Fruit fly (Drosophila melanogaster) whole organism, embryonic: Measurements from ENCODE around the gene CG7156.

Experiments
- Antp ChIP-seq: fragments of 200-800 bp; sonication (Bioruptor generic); optimal IDR thresholded peaks from 3 replicates; lab custom pipeline; 2016; ENCODE audit warnings: missing biosample characterization, missing genetic modification characterization
- CG11085 ChIP-seq: fragments of 200-800 bp; sonication (Bioruptor generic); IDR thresholded peaks from 2 replicates; pipeline ENCODE4 v1.3.6; 2022; ENCODE audit warnings: missing biosample characterization, missing genetic modification characterization
- CG11560 ChIP-seq: fragments of 200-800 bp; sonication (Bioruptor generic); IDR thresholded peaks from 3 replicates; pipeline ENCODE4 v1.3.6; 2022; ENCODE audit warnings: missing biosample characterization, missing genetic modification characterization
- CG14441 ChIP-seq: fragments of 200-800 bp; sonication (Bioruptor generic); IDR thresholded peaks from 2 replicates; pipeline ENCODE4 v1.3.6; 2022; ENCODE audit warnings: missing biosample characterization, missing genetic modification characterization
- CG16815 ChIP-seq: fragments of 200-800 bp; sonication (Bioruptor generic); optimal IDR thresholded peaks from 3 replicates; lab custom pipeline; 2017; ENCODE audit warnings: missing biosample characterization, mild to moderate bottlenecking, missing genetic modification characterization
- CG18262 ChIP-seq: fragments of 200-800 bp; optimal IDR thresholded peaks from 3 replicates; lab custom pipeline; 2019; ENCODE audit warnings: missing biosample characterization, mild to moderate bottlenecking, missing genetic modification characterization, moderate library complexity
- CG4282 ChIP-seq: fragments of 200-800 bp; sonication (Bioruptor generic); optimal IDR thresholded peaks from 2 replicates; lab custom pipeline; 2016; ENCODE audit warnings: missing biosample characterization, missing genetic modification characterization
- CG4360 ChIP-seq: fragments of 200-800 bp; sonication (Bioruptor generic); IDR thresholded peaks from 2 replicates; pipeline ENCODE4 v1.3.6; 2022; ENCODE audit warnings: missing biosample characterization, missing genetic modification characterization
- CG4424 ChIP-seq: fragments of 200-800 bp; sonication (Bioruptor generic); optimal IDR thresholded peaks from 3 replicates; lab custom pipeline; 2016; ENCODE audit warnings: missing biosample characterization, missing genetic modification characterization
- CG5180 ChIP-seq: fragments of 200-800 bp; sonication (Bioruptor generic); optimal IDR thresholded peaks from 3 replicates; lab custom pipeline; 2017; ENCODE audit warnings: missing biosample characterization, missing genetic modification characterization, mild to moderate bottlenecking, moderate library complexity, missing genetic modification reagents
- CG6689 ChIP-seq: fragments of 200-800 bp; sonication (Bioruptor generic); IDR thresholded peaks from 2 replicates; pipeline ENCODE4 v1.3.6; 2022; ENCODE audit warnings: missing biosample characterization, missing genetic modification characterization
- CG7745 ChIP-seq: fragments of 200-800 bp; sonication (Bioruptor generic); optimal IDR thresholded peaks from 2 replicates; lab custom pipeline; 2018; ENCODE audit warnings: missing biosample characterization, mild to moderate bottlenecking, missing genetic modification characterization, moderate library complexity
- CG8924 ChIP-seq: fragments of 200-800 bp; optimal IDR thresholded peaks from 3 replicates; lab custom pipeline; 2019; ENCODE audit warnings: missing biosample characterization, mild to moderate bottlenecking, missing genetic modification characterization, moderate library complexity
- D ChIP-seq, 2 experiments: fragments of 200-800 bp in 1 of 2; fragments of >200 bp in 1 of 2; sonication (Bioruptor generic) in 1 of 2; optimal IDR thresholded peaks; 2 replicates in 1 of 2; 3 replicates in 1 of 2; lab custom pipeline; 2017; ENCODE audit warnings: mild to moderate bottlenecking in 1 of 2, missing biosample characterization in 1 of 2, missing genetic modification characterization in 1 of 2, missing genetic modification reagents in 1 of 2
- Ets65A ChIP-seq: fragments of 200-800 bp; sonication (Bioruptor generic); peaks from one replicate; lab custom pipeline; 2016; ENCODE audit warnings: missing biosample characterization, missing genetic modification characterization
- HLHmδ ChIP-seq: fragments of 200-800 bp; sonication (Bioruptor generic); optimal IDR thresholded peaks from 2 replicates; lab custom pipeline; 2018; ENCODE audit warnings: missing biosample characterization, mild to moderate bottlenecking, missing genetic modification characterization, moderate library complexity
- Hr51 ChIP-seq, 2 experiments: fragments of 200-800 bp; sonication (Bioruptor generic); optimal IDR thresholded peaks; 2 replicates in 1 of 2; 3 replicates in 1 of 2; lab custom pipeline; 2016 to 2018; ENCODE audit warnings: missing biosample characterization in 2 of 2, missing genetic modification characterization in 2 of 2, mild to moderate bottlenecking in 1 of 2, moderate library complexity in 1 of 2
- Hr78 ChIP-seq, 2 experiments: fragments of 200-800 bp in 1 of 2; fragments of >200 bp in 1 of 2; sonication (Bioruptor generic) in 1 of 2; optimal IDR thresholded peaks; 2 replicates each; lab custom pipeline; 2017 to 2019; ENCODE audit warnings: missing biosample characterization in 2 of 2, missing genetic modification characterization in 2 of 2, mild to moderate bottlenecking in 1 of 2, moderate library complexity in 1 of 2
- NK7.1 ChIP-seq: fragments of 200-800 bp; sonication (Bioruptor generic); optimal IDR thresholded peaks from 3 replicates; lab custom pipeline; 2016; ENCODE audit warnings: missing biosample characterization, missing genetic modification characterization
- Scr ChIP-seq: fragments of 200-800 bp; sonication (Bioruptor generic); IDR thresholded peaks from 2 replicates; pipeline ENCODE4 v1.3.6; 2022; ENCODE audit warnings: missing biosample characterization, missing genetic modification characterization; ENCODE audit not compliant: partially characterized antibody
- Sox100B ChIP-seq: fragments of 200-800 bp; sonication (Bioruptor generic); optimal IDR thresholded peaks from 3 replicates; lab custom pipeline; 2018; ENCODE audit warnings: missing biosample characterization, mild to moderate bottlenecking, missing genetic modification characterization
- Taf1 ChIP-seq: fragments of 200-800 bp; sonication (Bioruptor generic); IDR thresholded peaks from 2 replicates; pipeline ENCODE4 v1.3.6; 2022; ENCODE audit warnings: missing biosample characterization, missing genetic modification characterization
- bbx ChIP-seq: fragments of 200-800 bp; sonication (Bioruptor generic); IDR thresholded peaks from 2 replicates; pipeline ENCODE4 v1.3.6; 2022; ENCODE audit warnings: missing biosample characterization, missing genetic modification characterization; ENCODE audit not compliant: partially characterized antibody
- bowl ChIP-seq: fragments of 200-800 bp; sonication (Bioruptor generic); IDR thresholded peaks from 2 replicates; pipeline ENCODE4 v1.3.6; 2022; ENCODE audit warnings: missing biosample characterization, missing genetic modification characterization
- br ChIP-seq: fragments of >200 bp; optimal IDR thresholded peaks from 2 replicates; lab custom pipeline; 2017
- ci ChIP-seq: fragments of 200-800 bp; sonication (Bioruptor generic); IDR thresholded peaks from 3 replicates; pipeline ENCODE4 v1.3.6; 2022; ENCODE audit warnings: missing biosample characterization, missing genetic modification characterization
- da ChIP-seq: fragments of 200-800 bp; sonication (Bioruptor generic); optimal IDR thresholded peaks from 2 replicates; lab custom pipeline; 2016; ENCODE audit warnings: missing biosample characterization, missing genetic modification characterization
- dan ChIP-seq: fragments of 200-800 bp; sonication (Bioruptor generic); IDR thresholded peaks from 2 replicates; pipeline ENCODE4 v1.3.6; 2022; ENCODE audit warnings: missing biosample characterization, missing genetic modification characterization
- dmrt11E ChIP-seq: fragments of 200-800 bp; sonication (Bioruptor generic); optimal IDR thresholded peaks from 3 replicates; lab custom pipeline; 2018; ENCODE audit warnings: missing biosample characterization, mild to moderate bottlenecking, missing genetic modification characterization, moderate library complexity
- dpn ChIP-seq, 2 experiments: fragments of 200-800 bp; sonication (Bioruptor generic); optimal IDR thresholded peaks; 3 replicates each; lab custom pipeline; 2016; ENCODE audit warnings: missing biosample characterization in 2 of 2, missing genetic modification characterization in 2 of 2
- ftz-f1 ChIP-seq: fragments of 200-800 bp; sonication (Bioruptor generic); optimal IDR thresholded peaks from 2 replicates; lab custom pipeline; 2016; ENCODE audit warnings: missing biosample characterization, missing genetic modification characterization
- gcm ChIP-seq: fragments of 200-800 bp; sonication (Bioruptor generic); optimal IDR thresholded peaks from 2 replicates; lab custom pipeline; 2019; ENCODE audit warnings: missing biosample characterization, mild to moderate bottlenecking, missing genetic modification characterization, moderate library complexity
- gcm2 ChIP-seq: fragments of 200-800 bp; sonication (Bioruptor generic); optimal IDR thresholded peaks from 2 replicates; lab custom pipeline; 2016; ENCODE audit warnings: missing biosample characterization, missing genetic modification characterization
- insv ChIP-seq, 2 experiments: fragments of 200-800 bp; sonication (Bioruptor generic); optimal IDR thresholded peaks; 3 replicates each; lab custom pipeline; 2016 to 2018; ENCODE audit warnings: missing biosample characterization in 2 of 2, missing genetic modification characterization in 2 of 2
- jigr1 ChIP-seq: fragments of 200-800 bp; sonication (Bioruptor generic); IDR thresholded peaks from 3 replicates; pipeline ENCODE4 v1.3.6; 2022; ENCODE audit warnings: missing biosample characterization, missing genetic modification characterization
- kay ChIP-seq: fragments of 200-800 bp; sonication (Bioruptor generic); optimal IDR thresholded peaks from 2 replicates; lab custom pipeline; 2016; ENCODE audit warnings: missing biosample characterization, missing genetic modification characterization
- ken ChIP-seq: fragments of 200-800 bp; sonication (Bioruptor generic); IDR thresholded peaks from 3 replicates; pipeline ENCODE4 v1.3.6; 2022; ENCODE audit warnings: missing biosample characterization, missing genetic modification characterization
- lmd ChIP-seq: fragments of 200-800 bp; sonication (Bioruptor generic); IDR thresholded peaks from 2 replicates; pipeline ENCODE4 v1.3.6; 2022; ENCODE audit warnings: missing biosample characterization, missing genetic modification characterization
- maf-S ChIP-seq: fragments of 200-800 bp; sonication (Bioruptor generic); optimal IDR thresholded peaks from 2 replicates; lab custom pipeline; 2016; ENCODE audit warnings: missing biosample characterization, missing genetic modification characterization
- nerfin-1 ChIP-seq: fragments of 200-800 bp; sonication (Bioruptor generic); optimal IDR thresholded peaks from 3 replicates; lab custom pipeline; 2019; ENCODE audit warnings: missing biosample characterization, mild to moderate bottlenecking, missing genetic modification characterization, moderate library complexity
- p53 ChIP-seq: fragments of 200-800 bp; sonication (Bioruptor generic); optimal IDR thresholded peaks from 2 replicates; lab custom pipeline; 2016; ENCODE audit warnings: missing biosample characterization, missing genetic modification characterization
- prd ChIP-seq, 3 experiments: fragments of >200 bp in 2 of 3; fragments of 200-800 bp in 1 of 3; sonication (Bioruptor generic) in 1 of 3; optimal IDR thresholded peaks in 2 of 3; IDR thresholded peaks in 1 of 3; 2 replicates in 2 of 3; 3 replicates in 1 of 3; pipeline versions ENCODE4 v1.3.6 to Lab custom; 2017 to 2022; ENCODE audit warnings: missing biosample characterization in 1 of 3, missing genetic modification characterization in 1 of 3
- pros ChIP-seq: fragments of 200-800 bp; sonication (Bioruptor generic); optimal IDR thresholded peaks from 3 replicates; lab custom pipeline; 2019; ENCODE audit warnings: missing biosample characterization, mild to moderate bottlenecking, missing genetic modification characterization, moderate library complexity
- sd ChIP-seq: fragments of 200-800 bp; sonication (Bioruptor generic); optimal IDR thresholded peaks from 3 replicates; lab custom pipeline; 2018; ENCODE audit warnings: missing biosample characterization, mild to moderate bottlenecking, missing genetic modification characterization, moderate library complexity
- sug ChIP-seq: fragments of 200-800 bp; optimal IDR thresholded peaks from 2 replicates; lab custom pipeline; 2019; ENCODE audit warnings: missing biosample characterization, mild to moderate bottlenecking, missing genetic modification characterization, moderate library complexity
- tio ChIP-seq: fragments of 200-800 bp; sonication (Bioruptor generic); optimal IDR thresholded peaks from 2 replicates; lab custom pipeline; 2017; ENCODE audit warnings: missing biosample characterization, missing genetic modification characterization, inconsistent platforms
- tll ChIP-seq, 2 experiments: fragments of 200-800 bp in 1 of 2; fragments of >200 bp in 1 of 2; sonication (Bioruptor generic) in 1 of 2; optimal IDR thresholded peaks; 2 replicates each; lab custom pipeline; 2017 to 2019; ENCODE audit warnings: missing biosample characterization in 2 of 2, missing genetic modification characterization in 2 of 2, mild to moderate bottlenecking in 1 of 2, moderate library complexity in 1 of 2
- trem ChIP-seq: fragments of 200-800 bp; optimal IDR thresholded peaks from 3 replicates; lab custom pipeline; 2019; ENCODE audit warnings: missing biosample characterization, mild to moderate bottlenecking, missing genetic modification characterization, moderate library complexity
- ttk ChIP-seq: fragments of 200-800 bp; sonication (Bioruptor generic); IDR thresholded peaks from 2 replicates; pipeline ENCODE4 v2.1.2; 2022; ENCODE audit warnings: missing biosample characterization, missing genetic modification characterization
- wor ChIP-seq: fragments of 200-800 bp; sonication (Bioruptor generic); IDR thresholded peaks from 2 replicates; pipeline ENCODE4 v1.3.6; 2022; ENCODE audit warnings: missing biosample characterization, missing genetic modification characterization

Gene CG7156

dm6 chr3R:18234699-18235257 is 7.2 kb downstream of the CG7156 start:
- TF ChIP-seq CG4282 (no peak), dmrt11E (tag; lab: Kevin White, UChicago) (no peak), maf-S (GFP tag; lab: Kevin White, UChicago) (no peak), insv (GFP tag; optimal IDR thresholded peaks at IDR 0.05; lab: Kevin White, UChicago) (peak in 1 of 2 experiments; percentile 84), D (optimal IDR thresholded peaks at IDR 0.05; lab: Kevin White, UChicago) (peak; percentile 46), D (GFP tag; optimal IDR thresholded peaks at IDR 0.05; lab: Kevin White, UChicago) (no peak), CG8924 (tag; lab: Kevin White, UChicago) (no peak), kay (no peak), ci (GFP tag; lab: Robert Waterston, UW) (no peak), tll (GFP tag; optimal IDR thresholded peaks at IDR 0.05; lab: Kevin White, UChicago) (peak in 1 of 2 experiments; percentile 29), Ets65A (GFP tag; lab: Kevin White, UChicago) (peak; percentile 66), CG6689 (GFP tag; lab: Robert Waterston, UW) (no peak), CG14441 (GFP tag; lab: Robert Waterston, UW) (no peak), p53 (no peak), prd (optimal IDR thresholded peaks at IDR 0.05; lab: Kevin White, UChicago) (no peak), prd (GFP tag; IDR thresholded peaks at IDR 0.05; lab: Robert Waterston, UW) (no peak), da (no peak), ftz-f1 (GFP tag; lab: Kevin White, UChicago) (no peak), CG11085 (no peak), gcm2 (GFP tag; lab: Kevin White, UChicago) (no peak), CG4424 (GFP tag; lab: Kevin White, UChicago) (no peak), wor (no peak), HLHmδ (GFP tag; lab: Kevin White, UChicago) (peak; percentile 11), lmd (no peak), ttk (GFP tag; lab: Robert Waterston, UW) (no peak), sug (tag; lab: Kevin White, UChicago) (no peak), bowl (GFP tag; lab: Robert Waterston, UW) (no peak), pros (GFP tag; lab: Kevin White, UChicago) (peak; percentile 81), Scr (GFP tag; lab: Robert Waterston, UW) (no peak), Sox100B (GFP tag; lab: Kevin White, UChicago) (no peak), CG4360 (no peak), gcm (GFP tag; lab: Kevin White, UChicago) (peak; percentile 72), CG11560 (tag; lab: Robert Waterston, UW) (no peak), Taf1 (GFP tag; lab: Robert Waterston, UW) (no peak), ken (GFP tag; lab: Robert Waterston, UW) (no peak), Hr51 (GFP tag; optimal IDR thresholded peaks at IDR 0.05; lab: Kevin White, UChicago) (no peak), tio (GFP tag; lab: Kevin White, UChicago) (no peak), bbx (GFP tag; lab: Robert Waterston, UW) (no peak), nerfin-1 (tag; lab: Kevin White, UChicago) (peak; percentile 97), CG18262 (tag; lab: Kevin White, UChicago) (no peak), trem (tag; lab: Kevin White, UChicago) (no peak), CG5180 (GFP tag; lab: Kevin White, UChicago) (peak; percentile 86), Antp (GFP tag; lab: Kevin White, UChicago) (no peak), sd (tag; lab: Kevin White, UChicago) (no peak), br (no peak), jigr1 (GFP tag; lab: Robert Waterston, UW) (no peak), CG16815 (GFP tag; lab: Kevin White, UChicago) (no peak), dan (GFP tag; lab: Robert Waterston, UW) (no peak), CG7745 (no peak), dpn (GFP tag; optimal IDR thresholded peaks at IDR 0.05; lab: Kevin White, UChicago) (no peak), Hr78 (GFP tag; optimal IDR thresholded peaks at IDR 0.05; lab: Kevin White, UChicago) (no peak), NK7.1 (GFP tag; lab: Kevin White, UChicago) (no peak)
